Fruit fly (Drosophila melanogaster) whole organism, embryonic: ENCODE results near the gene Grd.

Experiments
- Atf-2 ChIP-seq: fragments of 200-800 bp; sonication (Bioruptor generic); optimal IDR thresholded peaks from 2 replicates; lab custom pipeline; 2016; ENCODE audit warnings: missing biosample characterization, missing genetic modification characterization
- CG10366 ChIP-seq: fragments of 200-800 bp; sonication (Bioruptor generic); IDR thresholded peaks from 2 replicates; pipeline ENCODE4 v1.3.6; 2022; ENCODE audit warnings: missing biosample characterization, missing genetic modification characterization
- CG11695 ChIP-seq: fragments of 200-800 bp; sonication (Bioruptor generic); IDR thresholded peaks from 3 replicates; pipeline ENCODE4 v1.3.6; 2022; ENCODE audit warnings: missing biosample characterization, missing genetic modification characterization
- CG11696 ChIP-seq: fragments of 200-800 bp; sonication (Bioruptor generic); IDR thresholded peaks from 2 replicates; pipeline ENCODE4 v1.3.6; 2022; ENCODE audit warnings: missing biosample characterization, missing genetic modification characterization
- CG1233 ChIP-seq: fragments of 200-800 bp; sonication (Bioruptor generic); optimal IDR thresholded peaks from 4 replicates; lab custom pipeline; 2018; ENCODE audit warnings: missing biosample characterization, mild to moderate bottlenecking, missing genetic modification characterization
- CG15514 ChIP-seq: fragments of 200-800 bp; sonication (Bioruptor generic); optimal IDR thresholded peaks from 3 replicates; lab custom pipeline; 2017; ENCODE audit warnings: missing biosample characterization, missing genetic modification characterization, mild to moderate bottlenecking, moderate library complexity, missing genetic modification reagents
- CG16779 ChIP-seq: fragments of 200-800 bp; sonication (Bioruptor generic); IDR thresholded peaks from 2 replicates; pipeline ENCODE4 v1.3.6; 2022; ENCODE audit warnings: missing biosample characterization, missing genetic modification characterization
- CG17359 ChIP-seq: fragments of 200-800 bp; sonication (Bioruptor generic); optimal IDR thresholded peaks from 3 replicates; lab custom pipeline; 2018; ENCODE audit warnings: missing biosample characterization, mild to moderate bottlenecking, missing genetic modification characterization, moderate library complexity
- CG3065 ChIP-seq: fragments of 200-800 bp; sonication (Bioruptor generic); optimal IDR thresholded peaks from 2 replicates; lab custom pipeline; 2016; ENCODE audit warnings: missing biosample characterization, missing genetic modification characterization
- CG4282 ChIP-seq: fragments of 200-800 bp; sonication (Bioruptor generic); optimal IDR thresholded peaks from 2 replicates; lab custom pipeline; 2016; ENCODE audit warnings: missing biosample characterization, missing genetic modification characterization
- CG4424 ChIP-seq: fragments of 200-800 bp; sonication (Bioruptor generic); optimal IDR thresholded peaks from 3 replicates; lab custom pipeline; 2016; ENCODE audit warnings: missing biosample characterization, missing genetic modification characterization
- CG4730 ChIP-seq: fragments of 200-800 bp; sonication (Bioruptor generic); IDR thresholded peaks from 2 replicates; pipeline ENCODE4 v1.3.6; 2022; ENCODE audit warnings: missing biosample characterization, missing genetic modification characterization
- CG5180 ChIP-seq: fragments of 200-800 bp; sonication (Bioruptor generic); optimal IDR thresholded peaks from 3 replicates; lab custom pipeline; 2017; ENCODE audit warnings: missing biosample characterization, missing genetic modification characterization, mild to moderate bottlenecking, moderate library complexity, missing genetic modification reagents
- CG6791 ChIP-seq: fragments of 200-800 bp; sonication (Bioruptor generic); IDR thresholded peaks from 3 replicates; pipeline ENCODE4 v1.3.6; 2022; ENCODE audit warnings: missing biosample characterization, missing genetic modification characterization; ENCODE audit not compliant: partially characterized antibody
- CG6813 ChIP-seq: fragments of 200-800 bp; sonication (Bioruptor generic); optimal IDR thresholded peaks from 2 replicates; lab custom pipeline; 2017; ENCODE audit warnings: missing biosample characterization, missing genetic modification characterization, mild to moderate bottlenecking, moderate library complexity, missing genetic modification reagents
- CG6854 ChIP-seq: fragments of 200-800 bp; sonication (Bioruptor generic); optimal IDR thresholded peaks from 3 replicates; lab custom pipeline; 2017; ENCODE audit warnings: missing biosample characterization, mild to moderate bottlenecking, missing genetic modification characterization
- CG8089 ChIP-seq: fragments of 200-800 bp; sonication (Bioruptor generic); optimal IDR thresholded peaks from 3 replicates; lab custom pipeline; 2016; ENCODE audit warnings: missing biosample characterization, missing genetic modification characterization
- CG8765 ChIP-seq: fragments of 200-800 bp; sonication (Bioruptor generic); IDR thresholded peaks from 2 replicates; pipeline ENCODE4 v1.3.6; 2022; ENCODE audit warnings: missing biosample characterization, missing genetic modification characterization
- CG9932 ChIP-seq: fragments of 200-800 bp; sonication (Bioruptor generic); IDR thresholded peaks from 2 replicates; pipeline ENCODE4 v1.3.6; 2022; ENCODE audit warnings: missing biosample characterization, missing genetic modification characterization
- CkIIα-i1 ChIP-seq: fragments of 200-800 bp; sonication (Bioruptor generic); IDR thresholded peaks from 2 replicates; pipeline ENCODE4 v1.3.6; 2022; ENCODE audit warnings: missing biosample characterization, missing genetic modification characterization
- CrebB ChIP-seq: fragments of 200-800 bp; sonication (Bioruptor generic); optimal IDR thresholded peaks from 3 replicates; lab custom pipeline; 2018; ENCODE audit warnings: missing biosample characterization, mild to moderate bottlenecking, missing genetic modification characterization
- Dek ChIP-seq: fragments of 200-800 bp; sonication (Bioruptor generic); optimal IDR thresholded peaks from 3 replicates; lab custom pipeline; 2019; ENCODE audit warnings: missing biosample characterization, mild to moderate bottlenecking, missing genetic modification characterization, moderate library complexity
- Dp ChIP-seq: fragments of 200-800 bp; sonication (Bioruptor generic); optimal IDR thresholded peaks from 2 replicates; lab custom pipeline; 2018; ENCODE audit warnings: missing biosample characterization, mild to moderate bottlenecking, missing genetic modification characterization, moderate library complexity
- ERR ChIP-seq: fragments of 200-800 bp; sonication (Bioruptor generic); optimal IDR thresholded peaks from 2 replicates; lab custom pipeline; 2016; ENCODE audit warnings: missing biosample characterization, missing genetic modification characterization
- Fer1 ChIP-seq: fragments of 200-800 bp; sonication (Bioruptor generic); optimal IDR thresholded peaks from 2 replicates; lab custom pipeline; 2017; ENCODE audit warnings: missing biosample characterization, mild to moderate bottlenecking, missing genetic modification characterization
- Hand ChIP-seq: fragments of 200-800 bp; sonication (Bioruptor generic); optimal IDR thresholded peaks from 2 replicates; lab custom pipeline; 2017; ENCODE audit warnings: mild to moderate bottlenecking, missing biosample characterization, missing genetic modification reagents, missing genetic modification characterization
- Hey ChIP-seq: fragments of 200-800 bp; sonication (Bioruptor generic); optimal IDR thresholded peaks from 3 replicates; lab custom pipeline; 2018; ENCODE audit warnings: missing biosample characterization, mild to moderate bottlenecking, missing genetic modification characterization
- Hmr ChIP-seq: fragments of 200-800 bp; sonication (Bioruptor generic); optimal IDR thresholded peaks from 3 replicates; lab custom pipeline; 2017; ENCODE audit warnings: mild to moderate bottlenecking, missing biosample characterization, missing genetic modification reagents, missing genetic modification characterization
- Max ChIP-seq: fragments of 200-800 bp; sonication (Bioruptor generic); optimal IDR thresholded peaks from 2 replicates; lab custom pipeline; 2016; ENCODE audit warnings: missing biosample characterization, mild to moderate bottlenecking, missing genetic modification characterization
- Meics ChIP-seq: fragments of 200-800 bp; sonication (Bioruptor generic); optimal IDR thresholded peaks from 2 replicates; lab custom pipeline; 2017; ENCODE audit warnings: missing biosample characterization, mild to moderate bottlenecking, missing genetic modification characterization
- Rfx ChIP-seq: fragments of 200-800 bp; sonication (Bioruptor generic); IDR thresholded peaks from 2 replicates; pipeline ENCODE4 v1.3.6; 2022; ENCODE audit warnings: missing biosample characterization, missing genetic modification characterization
- Rx ChIP-seq: fragments of 200-800 bp; sonication (Bioruptor generic); IDR thresholded peaks from 2 replicates; pipeline ENCODE4 v1.3.6; 2022; ENCODE audit warnings: missing biosample characterization, missing genetic modification characterization
- Vsx1 ChIP-seq: fragments of 200-800 bp; sonication (Bioruptor generic); optimal IDR thresholded peaks from 2 replicates; lab custom pipeline; 2017; ENCODE audit warnings: missing biosample characterization, mild to moderate bottlenecking, missing genetic modification characterization, missing genetic modification reagents
- btn ChIP-seq: fragments of 200-800 bp; sonication (Bioruptor generic); optimal IDR thresholded peaks from 2 replicates; lab custom pipeline; 2016; ENCODE audit warnings: missing biosample characterization, missing genetic modification characterization
- chinmo ChIP-seq: fragments of 200-800 bp; sonication (Bioruptor generic); IDR thresholded peaks from 4 replicates; pipeline ENCODE4 v1.3.6; 2022; ENCODE audit warnings: missing biosample characterization, missing genetic modification characterization; ENCODE audit not compliant: partially characterized antibody
- croc ChIP-seq: fragments of 200-800 bp; sonication (Bioruptor generic); conservative IDR thresholded peaks from 3 replicates; pipeline ENCODE4 v1.3.6; 2022; ENCODE audit warnings: missing biosample characterization, missing genetic modification characterization
- dmrt11E ChIP-seq: fragments of 200-800 bp; sonication (Bioruptor generic); optimal IDR thresholded peaks from 3 replicates; lab custom pipeline; 2018; ENCODE audit warnings: missing biosample characterization, mild to moderate bottlenecking, missing genetic modification characterization, moderate library complexity
- esg ChIP-seq: fragments of 200-800 bp; sonication (Bioruptor generic); conservative IDR thresholded peaks from 2 replicates; pipeline ENCODE4 v1.3.6; 2022; ENCODE audit warnings: missing biosample characterization, missing genetic modification characterization
- exex ChIP-seq: fragments of 200-800 bp; sonication (Bioruptor generic); optimal IDR thresholded peaks from 4 replicates; lab custom pipeline; 2018; ENCODE audit warnings: missing biosample characterization, mild to moderate bottlenecking, missing genetic modification characterization, moderate library complexity
- fd64A ChIP-seq: fragments of 200-800 bp; sonication (Bioruptor generic); optimal IDR thresholded peaks from 3 replicates; lab custom pipeline; 2018; ENCODE audit warnings: missing biosample characterization, mild to moderate bottlenecking, missing genetic modification characterization
- grau ChIP-seq: fragments of 200-800 bp; optimal IDR thresholded peaks from 3 replicates; lab custom pipeline; 2019; ENCODE audit warnings: missing biosample characterization, mild to moderate bottlenecking, missing genetic modification characterization, moderate library complexity
- inv ChIP-seq: fragments of 200-800 bp; sonication (Bioruptor generic); IDR thresholded peaks from 2 replicates; pipeline ENCODE4 v1.3.6; 2022; ENCODE audit warnings: missing biosample characterization, missing genetic modification characterization; ENCODE audit not compliant: partially characterized antibody
- lmd ChIP-seq: fragments of 200-800 bp; sonication (Bioruptor generic); IDR thresholded peaks from 2 replicates; pipeline ENCODE4 v1.3.6; 2022; ENCODE audit warnings: missing biosample characterization, missing genetic modification characterization
- nau ChIP-seq: fragments of 200-800 bp; sonication (Bioruptor generic); optimal IDR thresholded peaks from 3 replicates; lab custom pipeline; 2017; ENCODE audit warnings: missing biosample characterization, mild to moderate bottlenecking, missing genetic modification characterization, missing genetic modification reagents
- scrt ChIP-seq: fragments of 200-800 bp; sonication (Bioruptor generic); optimal IDR thresholded peaks from 2 replicates; lab custom pipeline; 2018; ENCODE audit warnings: missing biosample characterization, mild to moderate bottlenecking, missing genetic modification characterization, moderate library complexity
- tio ChIP-seq: fragments of 200-800 bp; sonication (Bioruptor generic); optimal IDR thresholded peaks from 2 replicates; lab custom pipeline; 2017; ENCODE audit warnings: missing biosample characterization, missing genetic modification characterization, inconsistent platforms
- twi ChIP-seq: fragments of 200-800 bp; optimal IDR thresholded peaks from 2 replicates; lab custom pipeline; 2019; ENCODE audit warnings: missing biosample characterization, mild to moderate bottlenecking, missing genetic modification characterization, moderate library complexity
- yki ChIP-seq: fragments of >200 bp; optimal IDR thresholded peaks from 3 replicates; lab custom pipeline; 2018
- zfh2 ChIP-seq: fragments of 200-800 bp; sonication (Bioruptor generic); optimal IDR thresholded peaks from 2 replicates; lab custom pipeline; 2016; ENCODE audit warnings: missing biosample characterization, missing genetic modification characterization

Gene Grd

DNA sequence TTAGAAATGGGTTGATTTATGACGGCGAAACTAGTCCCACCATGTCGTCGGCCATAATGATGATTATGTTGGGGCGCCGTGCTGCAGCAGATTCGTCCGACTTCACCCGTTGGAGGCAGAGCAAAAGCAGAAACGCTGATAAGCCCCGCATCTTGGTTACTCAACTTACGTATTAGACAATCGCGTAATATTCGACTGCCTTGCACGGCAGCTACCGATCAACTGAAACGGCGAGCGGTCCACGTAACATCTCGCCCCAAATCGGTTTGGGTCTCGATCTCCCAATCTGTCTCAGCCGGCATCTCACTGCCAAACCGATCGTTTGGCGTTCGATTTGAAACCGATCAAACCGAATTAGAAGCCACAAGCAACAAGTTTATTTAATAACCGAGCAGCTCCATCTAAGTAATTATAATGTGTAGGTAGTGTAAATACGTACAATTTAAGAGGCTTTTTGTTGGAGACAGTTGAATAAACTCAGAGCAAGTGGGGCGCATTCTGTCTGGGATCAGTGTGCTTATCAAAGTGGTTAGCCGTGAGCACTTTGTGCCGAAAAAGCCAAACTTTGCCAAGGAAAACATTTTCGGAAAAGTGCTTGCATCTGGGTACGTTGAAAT, 14.4 kb upstream of the Grd start, which contains the start of gene CG32191 (continued):
- TF ChIP-seq inv (no peak), dmrt11E (tag; lab: Kevin White, UChicago) (no peak), CG5180 (GFP tag; lab: Kevin White, UChicago) (peak; percentile 95), Vsx1 (GFP tag; lab: Kevin White, UChicago) (peak; percentile 3), fd64A (GFP tag; lab: Kevin White, UChicago) (no peak), lmd (GFP tag; lab: Robert Waterston, UW) (no peak), esg (GFP tag; lab: Robert Waterston, UW) (no peak), nau (peak; percentile 41), CG6813 (GFP tag; lab: Kevin White, UChicago) (peak; percentile 37)

DNA sequence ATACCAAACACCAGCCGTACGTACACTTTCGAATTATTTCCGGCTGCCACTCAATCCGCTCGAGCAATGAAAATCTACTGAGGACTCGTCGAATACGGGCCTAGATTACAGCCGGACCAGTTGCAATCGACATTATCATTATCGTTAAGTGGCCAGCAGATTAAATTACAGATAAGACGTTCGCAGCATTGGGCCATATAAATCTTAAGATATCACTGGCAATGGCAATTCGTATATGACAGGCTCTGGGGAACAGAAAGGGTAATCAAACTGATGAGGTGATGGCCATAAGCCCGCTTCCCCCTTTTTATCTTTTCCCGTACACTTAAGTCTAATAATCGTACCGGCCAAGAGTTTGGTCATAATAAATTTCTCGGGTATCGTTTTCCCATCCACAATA, 9.1 kb upstream of the Grd start, which contains the start of gene Cln3:
Gene Cln3 (minus strand): TSS at position 84 of the 400 bp plus-strand sequence.
- TF ChIP-seq CG6854 (GFP tag; lab: Kevin White, UChicago) (no peak), yki (lab: Kevin White, UChicago) (no peak), Rx (GFP tag; lab: Robert Waterston, UW) (no peak), CG10366 (GFP tag; lab: Robert Waterston, UW) (no peak), CG17359 (tag; lab: Kevin White, UChicago) (no peak), grau (tag; lab: Kevin White, UChicago) (no peak), CkIIα-i1 (GFP tag; lab: Robert Waterston, UW) (no peak), tio (GFP tag; lab: Kevin White, UChicago) (no peak), Hmr (GFP tag; lab: Kevin White, UChicago) (peak; percentile 27), Hand (GFP tag; lab: Kevin White, UChicago) (peak; percentile 16), Fer1 (GFP tag; lab: Kevin White, UChicago) (no peak), zfh2 (GFP tag; lab: Kevin White, UChicago) (no peak), CG1233 (no peak), chinmo (GFP tag; lab: Robert Waterston, UW) (0 out of 4 replicates have a peak, but pooled peaks have one; percentile 10), exex (tag; lab: Kevin White, UChicago) (peak; percentile 93), btn (GFP tag; lab: Kevin White, UChicago) (no peak), CG4282 (GFP tag; lab: Kevin White, UChicago) (no peak), Max (GFP tag; lab: Kevin White, UChicago) (no peak), CG8765 (GFP tag; lab: Robert Waterston, UW) (no peak), croc (no peak), CG11695 (GFP tag; lab: Robert Waterston, UW) (no peak), CG16779 (no peak), Meics (GFP tag; lab: Kevin White, UChicago) (no peak), CG8089 (GFP tag; lab: Kevin White, UChicago) (no peak), CG4424 (GFP tag; lab: Kevin White, UChicago) (no peak), Atf-2 (GFP tag; lab: Kevin White, UChicago) (no peak), CrebB (tag; lab: Kevin White, UChicago) (no peak), CG6791 (no peak), nau (no peak), CG15514 (GFP tag; lab: Kevin White, UChicago) (peak; percentile 10), CG3065 (GFP tag; lab: Kevin White, UChicago) (no peak), Hey (tag; lab: Kevin White, UChicago) (peak; percentile 9), Rfx (GFP tag; lab: Robert Waterston, UW) (peak; percentile 16; the same call in 1 of the 2 replicates), CG11696 (no peak), Dek (tag; lab: Kevin White, UChicago) (no peak), twi (tag; lab: Kevin White, UChicago) (no peak), scrt (GFP tag; lab: Kevin White, UChicago) (peak; percentile 15), ERR (no peak), Dp (no peak), CG4730 (GFP tag; lab: Robert Waterston, UW) (no peak), CG9932 (GFP tag; lab: Robert Waterston, UW) (no peak)
